Worm (Caenorhabditis elegans) whole organism, dauer: ENCODE results near the gene dos-3.

Experiments
- unc-62 ChIP-seq: sonication (generic microtip); optimal IDR thresholded peaks from 2 replicates; lab custom pipeline; 2017; ENCODE audit warnings: missing biosample characterization, missing genetic modification reagents, missing genetic modification characterization

dos-3 gene

ce11 chrIII:839491-839890, at the start of gene dos-3:
TSS of gene dos-3 (minus strand) at chrIII:839591.
- no peak for TF ChIP-seq unc-62 (GFP tag; lab: Kevin White, UChicago)

- TF ChIP-seq unc-62 (GFP tag; lab: Kevin White, UChicago) = no peak
Observed at ce11 chrIII:888983-889549, 49.7 kb upstream of the dos-3 start.

ce11 chrIII:887874-888299, 48.5 kb upstream of the dos-3 start:
- no peak for TF ChIP-seq unc-62 (GFP tag; lab: Kevin White, UChicago)

- TF ChIP-seq unc-62 (GFP tag; lab: Kevin White, UChicago) = no peak
Observed at ce11 chrIII:886726-887125, 47.3 kb upstream of the dos-3 start, which contains the start of gene zer-1. TSS of gene zer-1 (minus strand) at chrIII:886793.

ce11 chrIII:883595-883994, 44.2 kb upstream of the dos-3 start:
- no peak for TF ChIP-seq unc-62 (GFP tag; lab: Kevin White, UChicago)

DNA sequence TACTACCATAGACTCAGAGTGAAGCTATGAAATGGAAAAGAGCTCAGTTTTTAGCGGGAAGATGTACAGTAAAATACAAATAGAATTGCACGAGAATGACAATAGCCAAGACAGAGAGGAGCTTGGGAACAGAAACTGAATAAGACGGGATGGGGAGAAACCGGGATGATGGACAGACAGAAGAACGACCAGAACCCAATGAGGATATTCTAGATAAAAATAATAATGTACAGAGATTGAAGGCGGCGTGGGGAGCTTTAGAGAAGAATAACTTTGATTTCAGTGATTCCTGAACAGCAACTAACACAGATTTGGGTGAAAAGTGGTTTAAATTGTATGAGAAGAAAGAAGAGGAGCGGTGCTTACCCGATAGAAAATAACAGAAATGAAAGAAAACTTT, 42.1 kb upstream of the dos-3 start:
- TF ChIP-seq unc-62 (GFP tag; lab: Kevin White, UChicago) = no peak

- TF ChIP-seq unc-62 (GFP tag; lab: Kevin White, UChicago) = no peak
Observed at ce11 chrIII:880840-881239, 41.4 kb upstream of the dos-3 start.

ce11 chrIII:879634-880033, 40.2 kb upstream of the dos-3 start, which contains the start of the genes T24C4.5 and ucr-2.3:
TSS of gene T24C4.5 (minus strand) at chrIII:879734.
TSS of gene ucr-2.3 (plus strand) at chrIII:879860.
- TF ChIP-seq unc-62 (GFP tag; lab: Kevin White, UChicago) = no peak

ce11 chrIII:873432-873831, 34.0 kb upstream of the dos-3 start, which contains the start of gene clc-19:
TSS of gene clc-19 (minus strand) at chrIII:873566.
- TF ChIP-seq unc-62 (GFP tag; lab: Kevin White, UChicago) = no peak

DNA sequence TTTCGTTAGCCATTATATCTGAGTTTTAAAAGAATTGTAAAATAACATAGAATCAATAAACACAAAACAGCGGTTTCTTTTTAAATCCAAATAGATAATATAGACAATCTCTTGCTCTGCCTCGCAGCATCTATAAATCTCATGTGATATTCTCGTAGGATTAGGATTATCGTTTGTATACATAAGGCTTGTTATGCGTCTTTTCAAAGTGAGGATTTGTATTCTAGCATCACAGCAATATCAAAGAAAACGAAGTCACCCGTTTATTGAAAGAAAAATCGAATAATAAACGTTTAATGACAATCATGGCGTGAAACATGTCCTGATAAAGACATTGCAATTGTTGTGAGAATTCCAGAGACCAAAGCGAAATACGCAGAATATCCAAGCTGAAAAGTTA, 33.0 kb upstream of the dos-3 start, which contains the start of the genes T24C4.3 and clc-20:
TSS of gene T24C4.3 (minus strand) at position 101 of the 400 bp plus-strand sequence.
TSS of gene clc-20 (plus strand) at position 211 of the 400 bp plus-strand sequence.
- no peak for TF ChIP-seq unc-62 (GFP tag; lab: Kevin White, UChicago)

- no peak for TF ChIP-seq unc-62 (GFP tag; lab: Kevin White, UChicago)
Observed at ce11 chrIII:870555-870954, 31.2 kb upstream of the dos-3 start.

DNA sequence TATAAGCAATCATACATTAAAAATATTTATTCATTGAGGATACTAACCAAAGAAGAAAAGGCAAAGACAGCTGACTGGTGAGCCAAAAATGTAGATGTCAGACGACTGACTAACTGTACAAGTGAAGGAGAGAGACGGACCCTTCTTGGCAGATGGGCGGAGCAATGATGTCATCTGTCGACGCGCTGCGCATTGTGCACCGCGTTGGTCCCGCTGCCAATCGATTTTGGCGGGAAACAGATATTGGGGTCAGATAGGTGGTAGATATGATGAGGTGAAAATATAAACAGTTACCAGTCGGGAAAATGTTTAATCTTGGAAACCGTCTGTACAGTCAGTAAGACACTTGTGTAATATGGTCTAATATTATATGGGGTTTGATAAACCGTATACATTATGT, 30.5 kb upstream of the dos-3 start, which contains the start of gene T24C4.2:
TSS of gene T24C4.2 (minus strand) at position 101 of the 400 bp plus-strand sequence.
- no peak for TF ChIP-seq unc-62 (GFP tag; lab: Kevin White, UChicago)

ce11 chrIII:868866-869265, 29.5 kb upstream of the dos-3 start:
- TF ChIP-seq unc-62 (GFP tag; lab: Kevin White, UChicago) = no peak

DNA sequence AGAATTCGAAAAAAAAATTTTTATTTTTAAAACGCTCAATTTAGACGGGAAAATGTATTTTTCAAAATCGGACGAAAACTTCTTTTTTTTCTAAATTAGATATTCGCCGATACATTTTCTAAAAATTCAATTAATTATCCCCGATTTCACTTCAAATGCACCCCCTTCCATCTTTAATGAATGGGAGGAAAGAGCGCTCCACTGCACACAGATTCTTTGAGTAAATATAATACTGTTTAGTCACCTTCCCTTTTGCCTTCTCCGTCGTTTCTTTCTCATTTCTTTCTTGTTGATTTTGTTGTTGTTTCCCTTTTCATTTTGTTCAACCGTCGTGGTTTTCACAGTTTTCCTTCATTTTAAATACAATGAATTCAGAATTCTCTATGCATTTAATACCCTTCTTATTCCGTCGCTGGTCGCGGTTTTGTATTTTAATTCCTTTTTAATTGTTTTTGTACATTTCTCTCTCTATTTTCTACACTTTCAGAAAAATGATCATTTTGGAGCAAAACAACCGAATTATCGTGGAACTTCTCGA, 22.5 kb upstream of the dos-3 start, which contains the start of gene arx-4:
TSS of gene arx-4 (plus strand) at position 488 of the 538 bp plus-strand sequence.
- no peak for TF ChIP-seq unc-62 (GFP tag; lab: Kevin White, UChicago)

ce11 chrIII:859898-860297, 20.5 kb upstream of the dos-3 start, which contains the start of gene exos-4.2:
TSS of gene exos-4.2 (plus strand) at chrIII:860198.
- no peak for TF ChIP-seq unc-62 (GFP tag; lab: Kevin White, UChicago)

DNA sequence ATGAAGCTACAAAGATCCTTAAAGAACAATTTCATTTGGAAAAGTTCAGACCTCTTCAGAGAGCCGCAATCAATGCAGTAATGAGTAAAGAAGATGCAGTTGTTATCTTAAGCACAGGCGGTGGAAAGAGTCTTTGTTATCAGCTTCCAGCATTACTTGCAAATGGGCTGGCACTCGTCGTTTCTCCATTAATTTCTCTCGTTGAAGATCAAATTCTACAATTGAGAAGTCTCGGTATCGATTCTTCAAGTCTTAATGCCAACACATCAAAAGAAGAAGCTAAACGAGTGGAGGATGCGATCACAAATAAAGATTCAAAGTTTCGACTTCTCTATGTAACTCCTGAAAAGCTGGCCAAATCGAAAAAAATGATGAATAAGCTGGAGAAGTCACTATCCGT, 17.5 kb upstream of the dos-3 start:
- TF ChIP-seq unc-62 (GFP tag; lab: Kevin White, UChicago) = no peak

DNA sequence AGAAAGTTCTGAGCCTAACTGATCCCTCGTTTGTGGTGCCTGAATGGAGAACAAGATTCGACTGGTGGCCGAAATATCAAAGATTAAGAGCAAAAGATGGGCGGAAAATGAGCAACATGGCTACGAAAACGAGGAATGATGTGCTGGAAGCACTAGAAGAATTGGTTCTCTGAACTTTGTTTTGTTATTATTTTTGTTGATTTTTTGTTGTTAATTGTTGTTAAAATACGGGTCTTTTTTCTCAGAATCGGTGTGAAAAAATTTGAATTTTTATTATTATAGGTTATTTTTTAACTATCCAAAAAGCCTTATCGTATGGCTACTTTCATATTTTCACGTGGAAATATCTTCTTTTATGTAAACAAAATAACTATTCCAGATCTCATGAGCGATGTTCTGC, 16.9 kb upstream of the dos-3 start, which contains the start of gene K02F3.12:
TSS of gene K02F3.12 (plus strand) at position 301 of the 400 bp plus-strand sequence.
- TF ChIP-seq unc-62 (GFP tag; lab: Kevin White, UChicago) = no peak
